Fruit fly (Drosophila melanogaster) whole organism, adult: ENCODE data around the gene GlcAT-P.

Experiments used
- CG11617 ChIP-seq: fragments of 200-800 bp; sonication (Bioruptor generic); optimal IDR thresholded peaks from 2 replicates; lab custom pipeline; 2017; ENCODE audit warnings: mild to moderate bottlenecking, missing biosample characterization, missing genetic modification reagents, missing genetic modification characterization
- CG1620 ChIP-seq: fragments of 200-800 bp; sonication (Bioruptor generic); optimal IDR thresholded peaks from 2 replicates; lab custom pipeline; 2016; ENCODE audit warnings: missing biosample characterization, missing genetic modification characterization
- Clk ChIP-seq: fragments of 200-800 bp; sonication (Bioruptor generic); optimal IDR thresholded peaks from 2 replicates; lab custom pipeline; 2017; ENCODE audit warnings: missing biosample characterization, missing genetic modification characterization
- cnc ChIP-seq, 2 experiments: fragments of >200 bp; optimal IDR thresholded peaks; 2 replicates each; lab custom pipeline; 2017
- tj ChIP-seq: fragments of 200-800 bp; sonication (Bioruptor generic); optimal IDR thresholded peaks from 3 replicates; lab custom pipeline; 2017; ENCODE audit warnings: missing biosample characterization, mild to moderate bottlenecking, missing genetic modification characterization, moderate library complexity
- toe ChIP-seq: fragments of 200-800 bp; sonication (Bioruptor generic); optimal IDR thresholded peaks from 2 replicates; lab custom pipeline; 2016; ENCODE audit warnings: missing biosample characterization, missing genetic modification characterization

dm6 chr3L:11198375-11198774 lies 1.0 kb upstream of the GlcAT-P start:
- TF ChIP-seq toe (GFP tag; lab: Kevin White, UChicago) (no peak), tj (GFP tag; lab: Kevin White, UChicago) (no peak), CG1620 (no peak), CG11617 (GFP tag; lab: Kevin White, UChicago) (no peak), Clk (no peak), cnc (optimal IDR thresholded peaks at IDR 0.05; lab: Kevin White, UChicago) (no peak)
